Fruit fly (Drosophila melanogaster): ENCODE data around the gene Nplp4.
A peak's percentile ranks its signal among the peaks of the same experiment; 100 is the strongest.

Gene Nplp4

DNA sequence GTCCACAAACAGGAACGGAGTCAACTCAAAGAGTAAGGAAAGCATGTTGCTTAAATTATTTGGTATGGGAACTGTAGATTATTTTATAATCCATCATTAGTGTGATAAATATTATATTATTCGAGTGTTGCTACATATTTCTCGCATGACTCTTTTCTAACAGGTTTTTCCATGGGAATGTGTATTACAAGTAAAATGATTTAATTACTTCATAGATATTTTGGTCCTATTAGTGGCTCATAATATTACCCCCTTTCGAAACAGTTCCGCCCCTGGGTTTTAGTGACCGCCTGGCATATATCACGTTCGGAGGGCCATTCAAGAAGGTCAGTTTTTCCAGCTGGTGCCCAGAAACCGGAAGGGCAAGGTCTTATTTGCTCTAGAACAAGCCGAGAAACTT, 23.9 kb downstream of the Nplp4 start (continued):
- TF ChIP-seq CG8319 (GFP tag; optimal IDR thresholded peaks at IDR 0.05) (no peak), eg (GFP tag; IDR thresholded peaks at IDR 0.05) (no peak)

DNA sequence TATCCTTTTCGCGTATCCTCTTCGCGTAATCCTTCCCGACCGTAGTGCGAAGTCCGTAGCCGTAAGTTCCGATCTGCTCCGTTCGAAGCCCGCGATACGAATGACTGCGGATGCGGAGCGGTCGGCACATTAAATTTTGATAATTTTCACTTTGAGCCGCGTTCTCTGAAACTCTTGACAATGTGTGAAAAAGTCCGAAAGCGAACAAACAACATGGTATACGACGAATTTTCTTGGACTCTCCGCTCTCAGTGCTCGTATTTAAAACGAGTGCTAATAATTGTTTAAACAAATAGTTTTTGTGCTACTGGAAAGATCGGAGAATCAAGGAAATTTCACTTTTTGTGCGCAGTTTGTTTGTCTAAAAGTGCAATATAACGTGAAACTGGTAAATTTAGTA, 27.7 kb downstream of the Nplp4 start, which contains the start of gene CG42296:
Gene CG42296, minus strand, starts transcription at position 101 of the 400 bp plus-strand sequence.
- TF ChIP-seq fkh (GFP tag; optimal IDR thresholded peaks at IDR 0.05) (peak; percentile 25), Met (GFP tag; optimal IDR thresholded peaks at IDR 0.05) (no peak), CG6276 (GFP tag; optimal IDR thresholded peaks at IDR 0.05) (no peak), CG8632 (GFP tag; optimal IDR thresholded peaks at IDR 0.05) (no peak), cyc (GFP tag; optimal IDR thresholded peaks at IDR 0.05) (no peak), Eip78C (GFP tag) (no peak), Hr4 (GFP tag; optimal IDR thresholded peaks at IDR 0.05) (no peak)

DNA sequence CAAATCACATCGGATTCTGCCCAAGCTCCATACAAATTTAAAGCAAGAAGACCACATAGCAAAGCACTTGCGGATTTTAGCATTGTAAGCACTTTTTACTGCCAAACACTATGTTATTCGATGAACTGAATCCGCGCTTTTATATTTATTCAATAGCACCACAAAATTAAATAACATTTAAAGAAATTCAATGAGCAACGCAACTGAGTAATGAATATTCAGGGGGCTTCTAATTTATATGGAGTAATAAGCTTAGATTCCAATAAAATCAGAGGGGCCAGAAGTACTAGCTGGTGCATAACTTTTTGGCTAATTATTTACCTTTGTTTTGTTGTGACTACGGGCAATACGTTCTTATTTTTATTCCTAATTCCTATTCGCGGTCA, 28.9 kb downstream of the Nplp4 start, which contains the start of gene lectin-22C:
Gene lectin-22C, minus strand, starts transcription at position 101 of the 386 bp plus-strand sequence.
- TF ChIP-seq CG4318 (GFP tag; optimal IDR thresholded peaks at IDR 0.05) (no peak), CG8119 (GFP tag; IDR thresholded peaks at IDR 0.05) (no peak), Hr38 (GFP tag; optimal IDR thresholded peaks at IDR 0.05) (no peak), CG1621 (tag; optimal IDR thresholded peaks at IDR 0.05) (no peak), Sox14 (GFP tag; optimal IDR thresholded peaks at IDR 0.05) (no peak), Ets21C (GFP tag; optimal IDR thresholded peaks at IDR 0.05) (no peak), CG34406 (GFP tag; optimal IDR thresholded peaks at IDR 0.05) (no peak), CG16779 (tag; optimal IDR thresholded peaks at IDR 0.05) (no peak), achi (GFP tag; optimal IDR thresholded peaks at IDR 0.05) (no peak), Sox102F (GFP tag; optimal IDR thresholded peaks at IDR 0.05) (no peak), Eip93F (GFP tag; optimal IDR thresholded peaks at IDR 0.05) (no peak), Hr39 (GFP tag; optimal IDR thresholded peaks at IDR 0.05) (no peak)

DNA sequence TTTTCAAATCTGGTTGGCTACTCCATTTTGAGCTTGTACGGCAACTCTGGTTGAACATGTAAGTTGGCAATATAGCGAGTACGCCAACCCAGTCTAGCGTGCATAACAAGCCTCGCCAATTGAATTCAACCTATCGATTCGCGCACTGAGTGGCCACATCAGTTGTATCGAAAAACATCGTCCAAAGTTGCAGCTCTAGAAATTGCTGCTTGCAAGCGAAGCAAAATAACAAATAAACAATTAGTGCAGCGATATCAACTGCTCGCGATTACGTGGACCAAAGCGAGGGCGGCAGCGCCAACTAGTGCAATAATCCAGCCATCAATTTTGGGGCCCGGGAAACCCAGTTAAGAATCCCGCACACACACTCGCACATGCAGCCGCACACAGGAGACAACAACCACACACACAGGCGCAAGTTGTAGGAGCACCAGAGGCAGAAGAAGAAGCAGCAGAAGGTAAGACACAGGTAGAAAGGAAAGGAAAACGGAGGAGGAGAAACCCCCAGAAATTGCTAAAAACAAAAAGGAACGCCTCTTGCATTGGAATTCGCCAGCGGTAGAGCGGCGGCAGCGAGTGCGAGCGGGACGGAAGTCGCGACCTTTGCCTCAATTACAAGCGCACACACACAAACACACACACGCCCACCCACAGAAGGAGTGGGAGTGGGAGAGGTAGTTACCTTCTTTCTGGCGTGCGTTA, 29.5 kb downstream of the Nplp4 start:
- TF ChIP-seq CG1621 (tag; optimal IDR thresholded peaks at IDR 0.05) (no peak), CG7368 (GFP tag; optimal IDR thresholded peaks at IDR 0.05) (no peak), CG4318 (GFP tag; optimal IDR thresholded peaks at IDR 0.05) (no peak), CG10631 (GFP tag; optimal IDR thresholded peaks at IDR 0.05) (no peak), net (GFP tag; optimal IDR thresholded peaks at IDR 0.05) (peak; percentile 37), CG6792 (GFP tag; optimal IDR thresholded peaks at IDR 0.05) (no peak), svp (GFP tag) (peak; percentile 99), CG9139 (GFP tag; optimal IDR thresholded peaks at IDR 0.05) (peak; percentile 37), Lpt (GFP tag; optimal IDR thresholded peaks at IDR 0.05) (no peak), CG6276 (GFP tag; optimal IDR thresholded peaks at IDR 0.05) (no peak), CG34406 (GFP tag; optimal IDR thresholded peaks at IDR 0.05) (no peak), Sox14 (GFP tag; optimal IDR thresholded peaks at IDR 0.05) (no peak), Eip75B (GFP tag; optimal IDR thresholded peaks at IDR 0.05) (peak; percentile 15), CG31627 (GFP tag; optimal IDR thresholded peaks at IDR 0.05) (no peak), CG15336 (GFP tag; IDR thresholded peaks at IDR 0.05) (no peak), Met (GFP tag; optimal IDR thresholded peaks at IDR 0.05) (no peak), CG11762 (GFP tag; optimal IDR thresholded peaks at IDR 0.05; ENCODE audit: insufficient read depth) (no peak), Ets21C (GFP tag; optimal IDR thresholded peaks at IDR 0.05) (no peak), fd85E (GFP tag; optimal IDR thresholded peaks at IDR 0.05) (no peak), lz (GFP tag; optimal IDR thresholded peaks at IDR 0.05) (no peak), Sox102F (GFP tag; optimal IDR thresholded peaks at IDR 0.05) (no peak), CG16779 (tag; optimal IDR thresholded peaks at IDR 0.05) (no peak), achi (GFP tag; optimal IDR thresholded peaks at IDR 0.05) (no peak), vri (GFP tag; optimal IDR thresholded peaks at IDR 0.05) (no peak), salr (GFP tag; optimal IDR thresholded peaks at IDR 0.05) (no peak), spab (GFP tag; optimal IDR thresholded peaks at IDR 0.05) (no peak), Ets96B (tag; optimal IDR thresholded peaks at IDR 0.05) (no peak), CG32006 (GFP tag; optimal IDR thresholded peaks at IDR 0.05) (no peak), Hr38 (GFP tag; optimal IDR thresholded peaks at IDR 0.05) (no peak), Gug (GFP tag; IDR thresholded peaks at IDR 0.05) (no peak), CG8119 (GFP tag; IDR thresholded peaks at IDR 0.05) (no peak), eg (GFP tag; IDR thresholded peaks at IDR 0.05) (no peak), ss (GFP tag; optimal IDR thresholded peaks at IDR 0.05) (peak; percentile 54 to 65), Hr39 (GFP tag; optimal IDR thresholded peaks at IDR 0.05) (peak; percentile 21), cyc (GFP tag; optimal IDR thresholded peaks at IDR 0.05) (no peak), fd59A (GFP tag; optimal IDR thresholded peaks at IDR 0.05) (no peak), CG3919 (GFP tag; optimal IDR thresholded peaks at IDR 0.05) (no peak), fkh (GFP tag; optimal IDR thresholded peaks at IDR 0.05) (no peak)
